Fruit fly (Drosophila melanogaster) whole organism, adult: ENCODE measurements around the gene ETHR.

ENCODE experiments used
- CG11617 ChIP-seq: fragments of 200-800 bp; sonication (Bioruptor generic); optimal IDR thresholded peaks from 2 replicates; lab custom pipeline; 2017; ENCODE audit warnings: mild to moderate bottlenecking, missing biosample characterization, missing genetic modification reagents, missing genetic modification characterization
- CG12768 ChIP-seq: fragments of 200-800 bp; sonication (Bioruptor generic); optimal IDR thresholded peaks from 2 replicates; lab custom pipeline; 2017; ENCODE audit warnings: missing biosample characterization, missing genetic modification characterization, mild to moderate bottlenecking, moderate library complexity, missing genetic modification reagents
- CG14711 ChIP-seq: fragments of 200-800 bp; sonication (Bioruptor generic); optimal IDR thresholded peaks from 2 replicates; lab custom pipeline; 2018; ENCODE audit warnings: missing biosample characterization, mild to moderate bottlenecking, missing genetic modification characterization, moderate library complexity
- CG1620 ChIP-seq: fragments of 200-800 bp; sonication (Bioruptor generic); optimal IDR thresholded peaks from 2 replicates; lab custom pipeline; 2016; ENCODE audit warnings: missing biosample characterization, missing genetic modification characterization
- CG33017 ChIP-seq: fragments of 200-800 bp; sonication (Bioruptor generic); optimal IDR thresholded peaks from 2 replicates; lab custom pipeline; 2018; ENCODE audit warnings: missing biosample characterization, mild to moderate bottlenecking, missing genetic modification characterization, moderate library complexity
- CG5204 ChIP-seq: fragments of 200-800 bp; sonication (Bioruptor generic); optimal IDR thresholded peaks from 2 replicates; lab custom pipeline; 2016; ENCODE audit warnings: missing biosample characterization, missing genetic modification characterization
- CG7045 ChIP-seq: fragments of 200-800 bp; sonication (Bioruptor generic); optimal IDR thresholded peaks from 2 replicates; lab custom pipeline; 2017; ENCODE audit warnings: missing biosample characterization, mild to moderate bottlenecking, missing genetic modification characterization
- CG7101 ChIP-seq: fragments of 200-800 bp; sonication (Bioruptor generic); optimal IDR thresholded peaks from 2 replicates; lab custom pipeline; 2018; ENCODE audit warnings: missing biosample characterization, mild to moderate bottlenecking, missing genetic modification characterization, moderate library complexity
- Clk ChIP-seq: fragments of 200-800 bp; sonication (Bioruptor generic); optimal IDR thresholded peaks from 2 replicates; lab custom pipeline; 2017; ENCODE audit warnings: missing biosample characterization, missing genetic modification characterization
- Crg-1 ChIP-seq: fragments of 200-800 bp; sonication (Bioruptor generic); optimal IDR thresholded peaks from 2 replicates; lab custom pipeline; 2016; ENCODE audit warnings: missing biosample characterization, missing genetic modification characterization
- Hr96 ChIP-seq: fragments of 200-800 bp; sonication (Bioruptor generic); optimal IDR thresholded peaks from 2 replicates; lab custom pipeline; 2016; ENCODE audit warnings: missing biosample characterization, missing genetic modification characterization
- Mnt ChIP-seq: fragments of 200-800 bp; sonication (Bioruptor generic); optimal IDR thresholded peaks from 2 replicates; lab custom pipeline; 2016; ENCODE audit warnings: missing biosample characterization, mild to moderate bottlenecking, missing genetic modification characterization
- bab1 ChIP-seq: fragments of 200-800 bp; sonication (Bioruptor generic); optimal IDR thresholded peaks from 3 replicates; lab custom pipeline; 2019; ENCODE audit warnings: missing biosample characterization, mild to moderate bottlenecking, missing genetic modification characterization, moderate library complexity
- cic ChIP-seq: fragments of 200-800 bp; sonication (Bioruptor generic); optimal IDR thresholded peaks from 2 replicates; lab custom pipeline; 2017; ENCODE audit warnings: missing biosample characterization, mild to moderate bottlenecking, missing genetic modification characterization, moderate library complexity
- cnc ChIP-seq, 2 experiments: fragments of >200 bp; optimal IDR thresholded peaks; 2 replicates each; lab custom pipeline; 2017
- kay ChIP-seq: fragments of 200-800 bp; sonication (Bioruptor generic); peaks from one replicate; lab custom pipeline; 2016; ENCODE audit warnings: missing biosample characterization, missing genetic modification characterization, borderline replicate concordance
- ovo ChIP-seq: fragments of 200-800 bp; sonication (Bioruptor generic); optimal IDR thresholded peaks from 2 replicates; lab custom pipeline; 2016; ENCODE audit warnings: missing biosample characterization, missing genetic modification characterization
- pad ChIP-seq: fragments of 200-800 bp; sonication (Bioruptor generic); optimal IDR thresholded peaks from 3 replicates; lab custom pipeline; 2017; ENCODE audit warnings: missing biosample characterization, missing genetic modification characterization, mild to moderate bottlenecking, moderate library complexity, missing genetic modification reagents
- tj ChIP-seq: fragments of 200-800 bp; sonication (Bioruptor generic); optimal IDR thresholded peaks from 3 replicates; lab custom pipeline; 2017; ENCODE audit warnings: missing biosample characterization, mild to moderate bottlenecking, missing genetic modification characterization, moderate library complexity
- toe ChIP-seq: fragments of 200-800 bp; sonication (Bioruptor generic); optimal IDR thresholded peaks from 2 replicates; lab custom pipeline; 2016; ENCODE audit warnings: missing biosample characterization, missing genetic modification characterization

Gene ETHR

DNA sequence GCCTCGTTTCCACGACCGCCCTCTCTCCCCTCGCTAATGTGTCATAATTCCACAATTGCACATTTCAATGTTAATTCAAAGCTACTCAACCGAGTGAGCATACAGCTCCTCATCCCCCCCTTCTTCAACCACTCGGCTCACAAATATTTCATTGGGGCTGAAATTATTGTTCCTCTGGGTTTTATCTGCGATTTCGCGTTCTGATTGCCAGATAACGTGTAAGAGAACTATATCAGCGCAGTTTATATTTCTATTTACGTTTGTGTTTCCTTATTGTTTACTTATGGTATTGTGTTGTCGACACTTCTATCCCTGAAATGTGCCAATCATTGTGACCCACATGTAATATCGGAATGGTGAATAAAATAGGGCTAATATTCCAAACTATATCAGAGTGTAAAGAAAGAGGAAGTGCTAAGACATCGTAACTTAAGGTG lies 40.0 kb upstream of the ETHR start:
- TF ChIP-seq CG33017 (tag; lab: Kevin White, UChicago) (peak; percentile 40), kay (GFP tag; lab: Kevin White, UChicago) (peak; percentile 90), Hr96 (GFP tag; lab: Kevin White, UChicago) (no peak), Mnt (GFP tag; lab: Kevin White, UChicago) (peak; percentile 68), CG5204 (GFP tag; lab: Kevin White, UChicago) (no peak), pad (no peak), cnc (optimal IDR thresholded peaks at IDR 0.05; lab: Kevin White, UChicago) (peak in 1 of 2 experiments; percentile 88), Crg-1 (GFP tag; lab: Kevin White, UChicago) (peak; percentile 39), cic (GFP tag; lab: Kevin White, UChicago) (peak; percentile 99), CG14711 (tag; lab: Kevin White, UChicago) (no peak), ovo (peak; percentile 30), CG7045 (no peak), CG11617 (GFP tag; lab: Kevin White, UChicago) (peak; percentile 18), CG7101 (tag; lab: Kevin White, UChicago) (peak; percentile 6), CG12768 (GFP tag; lab: Kevin White, UChicago) (peak; percentile 82), toe (no peak), tj (GFP tag; lab: Kevin White, UChicago) (no peak), CG1620 (GFP tag; lab: Kevin White, UChicago) (no peak), Clk (GFP tag; lab: Kevin White, UChicago) (no peak), bab1 (GFP tag; lab: Kevin White, UChicago) (no peak)

- TF ChIP-seq bab1 (GFP tag; lab: Kevin White, UChicago) (no peak), CG11617 (GFP tag; lab: Kevin White, UChicago) (no peak), CG5204 (GFP tag; lab: Kevin White, UChicago) (no peak), tj (GFP tag; lab: Kevin White, UChicago) (no peak)
These were observed 36.7 kb upstream of the ETHR start for dm6 chr3R:21210081-21210480.

dm6 chr3R:21214693-21215145 lies 32.1 kb upstream of the ETHR start, which contains the start of gene Ddrgk1:
Gene Ddrgk1, plus strand, starts transcription at chr3R:21215079.
- TF ChIP-seq Crg-1 (GFP tag; lab: Kevin White, UChicago) = no peak
- no peak for TF ChIP-seq CG11617 (GFP tag; lab: Kevin White, UChicago)
- no peak for TF ChIP-seq cic (GFP tag; lab: Kevin White, UChicago)
- no peak for TF ChIP-seq cnc (optimal IDR thresholded peaks at IDR 0.05; lab: Kevin White, UChicago)
- no peak for TF ChIP-seq CG5204 (GFP tag; lab: Kevin White, UChicago)
- TF ChIP-seq Mnt (GFP tag; lab: Kevin White, UChicago) = peak; percentile 18
- no peak for TF ChIP-seq Clk (GFP tag; lab: Kevin White, UChicago)
- no peak for TF ChIP-seq bab1 (GFP tag; lab: Kevin White, UChicago)
- TF ChIP-seq CG1620 (GFP tag; lab: Kevin White, UChicago) = no peak
- TF ChIP-seq pad = no peak
- peak; percentile 63 for TF ChIP-seq tj (GFP tag; lab: Kevin White, UChicago)
- no peak for TF ChIP-seq CG7101 (tag; lab: Kevin White, UChicago)
- no peak for TF ChIP-seq CG7045
- no peak for TF ChIP-seq Hr96 (GFP tag; lab: Kevin White, UChicago)
- TF ChIP-seq ovo = peak; percentile 3
- no peak for TF ChIP-seq CG33017 (tag; lab: Kevin White, UChicago)
- TF ChIP-seq CG14711 (tag; lab: Kevin White, UChicago) = no peak

- TF ChIP-seq tj (GFP tag; lab: Kevin White, UChicago) = no peak
These were observed 31.5 kb upstream of the ETHR start for dm6 chr3R:21215290-21215689.

- TF ChIP-seq CG12768 (GFP tag; lab: Kevin White, UChicago) (no peak), bab1 (GFP tag; lab: Kevin White, UChicago) (peak; percentile 50), tj (GFP tag; lab: Kevin White, UChicago) (no peak), Clk (GFP tag; lab: Kevin White, UChicago) (no peak), cnc (optimal IDR thresholded peaks at IDR 0.05; lab: Kevin White, UChicago) (no peak), CG7101 (tag; lab: Kevin White, UChicago) (peak; percentile 8), CG14711 (tag; lab: Kevin White, UChicago) (no peak), CG7045 (no peak), ovo (no peak), pad (no peak), CG5204 (GFP tag; lab: Kevin White, UChicago) (no peak), CG1620 (GFP tag; lab: Kevin White, UChicago) (peak; percentile 48), Hr96 (GFP tag; lab: Kevin White, UChicago) (no peak), CG33017 (tag; lab: Kevin White, UChicago) (no peak), toe (no peak), kay (GFP tag; lab: Kevin White, UChicago) (no peak), Mnt (GFP tag; lab: Kevin White, UChicago) (peak; percentile 99), Crg-1 (GFP tag; lab: Kevin White, UChicago) (peak; percentile 64), CG11617 (GFP tag; lab: Kevin White, UChicago) (peak; percentile 45), cic (GFP tag; lab: Kevin White, UChicago) (no peak)
These were observed 28.1 kb upstream of the ETHR start, which contains the start of the genes Smyd5 and Oga for dm6 chr3R:21218733-21219165. Gene Smyd5, minus strand, starts transcription at chr3R:21218791. Gene Oga, plus strand, starts transcription at chr3R:21219077.

- TF ChIP-seq tj (GFP tag; lab: Kevin White, UChicago) (peak; percentile 9), CG7101 (tag; lab: Kevin White, UChicago) (peak; percentile 50), pad (peak; percentile 74), CG11617 (GFP tag; lab: Kevin White, UChicago) (peak; percentile 17), bab1 (GFP tag; lab: Kevin White, UChicago) (peak; percentile 68), Clk (GFP tag; lab: Kevin White, UChicago) (peak; percentile 59), ovo (peak; percentile 75), Mnt (GFP tag; lab: Kevin White, UChicago) (peak; percentile 89), CG12768 (GFP tag; lab: Kevin White, UChicago) (peak; percentile 40), CG14711 (tag; lab: Kevin White, UChicago) (peak; percentile 64), toe (no peak), cic (GFP tag; lab: Kevin White, UChicago) (peak; percentile 68), Hr96 (GFP tag; lab: Kevin White, UChicago) (no peak), kay (GFP tag; lab: Kevin White, UChicago) (no peak), CG1620 (GFP tag; lab: Kevin White, UChicago) (peak; percentile 90), CG5204 (GFP tag; lab: Kevin White, UChicago) (no peak), Crg-1 (GFP tag; lab: Kevin White, UChicago) (peak; percentile 87), cnc (optimal IDR thresholded peaks at IDR 0.05; lab: Kevin White, UChicago) (no peak), CG7045 (peak; percentile 18), CG33017 (tag; lab: Kevin White, UChicago) (no peak)
These were observed 23.3 kb upstream of the ETHR start, which contains the start of the genes CG3337 and Nelf-A for dm6 chr3R:21223453-21224057. Gene CG3337, minus strand, starts transcription at chr3R:21223584. Gene Nelf-A, plus strand, starts transcription at chr3R:21223704.
